Worm (Caenorhabditis elegans) whole organism, L1 larva: ENCODE measurements around the gene ZK892.3.
A peak's percentile ranks its signal among the peaks of the same experiment; 100 is the strongest.

Experiments
- C04F5.9 ChIP-seq: sonication (generic microtip); optimal IDR thresholded peaks from 2 replicates; lab custom pipeline; 2016; ENCODE audit warnings: missing genetic modification characterization, missing compliant biosample characterization
- aly-2 ChIP-seq: fragments of 150-350 bp; optimal IDR thresholded peaks from 2 replicates; lab custom pipeline; 2014; ENCODE audit warnings: missing biosample characterization, missing genetic modification characterization
- ceh-8 ChIP-seq: fragments of 200-800 bp; sonication (Bioruptor generic); optimal IDR thresholded peaks from 2 replicates; lab custom pipeline; 2018; ENCODE audit warnings: mild to moderate bottlenecking, missing genetic modification characterization, moderate library complexity, missing compliant biosample characterization
- ces-1 ChIP-seq: fragments of 150-350 bp; optimal IDR thresholded peaks from 2 replicates; lab custom pipeline; 2014; ENCODE audit warnings: missing biosample characterization, missing genetic modification reagents, missing genetic modification characterization
- dpl-1 ChIP-seq, 3 experiments: fragments of 150-350 bp in 2 of 3; sonication (generic microtip) in 1 of 3; optimal IDR thresholded peaks; 2 replicates each; lab custom pipeline; 2014 to 2017; ENCODE audit warnings: missing biosample characterization in 3 of 3, missing genetic modification characterization in 3 of 3, missing genetic modification reagents in 3 of 3
- dsc-1 ChIP-seq: sonication (generic microtip); optimal IDR thresholded peaks from 2 replicates; lab custom pipeline; 2016; ENCODE audit warnings: mild to moderate bottlenecking, missing genetic modification characterization, missing compliant biosample characterization
- efl-1 ChIP-seq, 4 experiments: fragments of 150-350 bp; optimal IDR thresholded peaks in 3 of 4; peaks in 1 of 4; 1 replicate in 1 of 4; 2 replicates in 3 of 4; lab custom pipeline; 2014; ENCODE audit warnings: missing biosample characterization in 2 of 4, missing genetic modification characterization in 2 of 4, missing genetic modification reagents in 2 of 4
- egl-13 ChIP-seq: sonication (generic microtip); optimal IDR thresholded peaks from 2 replicates; lab custom pipeline; 2016; ENCODE audit warnings: missing genotype, missing genetic modification reagents, missing genetic modification characterization, missing compliant biosample characterization
- elt-2 ChIP-seq: sonication (generic microtip); optimal IDR thresholded peaks from 2 replicates; lab custom pipeline; 2016; ENCODE audit warnings: missing genetic modification characterization, mild to moderate bottlenecking, inconsistent platforms, missing compliant biosample characterization, missing genetic modification reagents
- fkh-8 ChIP-seq: sonication (generic microtip); optimal IDR thresholded peaks from 2 replicates; lab custom pipeline; 2016; ENCODE audit warnings: mild to moderate bottlenecking, missing genetic modification characterization, missing compliant biosample characterization
- hlh-4 ChIP-seq: sonication (generic microtip); optimal IDR thresholded peaks from 2 replicates; lab custom pipeline; 2016; ENCODE audit warnings: mild to moderate bottlenecking, missing genetic modification characterization, missing compliant biosample characterization
- irx-1 ChIP-seq: sonication (generic microtip); optimal IDR thresholded peaks from 2 replicates; lab custom pipeline; 2016; ENCODE audit warnings: missing genetic modification characterization, missing compliant biosample characterization
- lin-14 ChIP-seq: fragments of 200-800 bp; sonication (Bioruptor generic); optimal IDR thresholded peaks from 2 replicates; lab custom pipeline; 2018; ENCODE audit warnings: mild to moderate bottlenecking, missing genetic modification characterization, moderate library complexity, missing compliant biosample characterization
- lin-39 ChIP-seq: fragments of 150-350 bp; optimal IDR thresholded peaks from 2 replicates; lab custom pipeline; 2014; ENCODE audit warnings: missing biosample characterization, missing genetic modification reagents, missing genetic modification characterization
- lsy-2 ChIP-seq, 2 experiments: fragments of 150-350 bp; optimal IDR thresholded peaks; 2 replicates each; lab custom pipeline; 2014; ENCODE audit warnings: missing biosample characterization in 2 of 2, missing genetic modification characterization in 2 of 2
- mab-9 ChIP-seq: fragments of 200-800 bp; sonication (Bioruptor generic); IDR thresholded peaks from 2 replicates; pipeline ENCODE4 v1.3.6; 2022; ENCODE audit warnings: missing genetic modification reagents, missing genetic modification characterization, missing compliant biosample characterization
- mdl-1 ChIP-seq, 2 experiments: fragments of 150-350 bp; optimal IDR thresholded peaks; 2 replicates each; lab custom pipeline; 2014 to 2017; ENCODE audit warnings: missing biosample characterization in 2 of 2, missing genetic modification characterization in 2 of 2, inconsistent platforms in 1 of 2
- nhr-76 ChIP-seq: sonication (generic microtip); optimal IDR thresholded peaks from 2 replicates; lab custom pipeline; 2017; ENCODE audit warnings: missing biosample characterization, missing genetic modification characterization
- nhr-77 ChIP-seq: fragments of 150-350 bp; optimal IDR thresholded peaks from 2 replicates; lab custom pipeline; 2014; ENCODE audit warnings: missing biosample characterization, missing genetic modification characterization
- pag-3 ChIP-seq: sonication (generic microtip); optimal IDR thresholded peaks from 2 replicates; lab custom pipeline; 2017; ENCODE audit warnings: missing genetic modification characterization, mild to moderate bottlenecking, missing compliant biosample characterization, antibody characterized with exemption, borderline replicate concordance; ENCODE audit not compliant: insufficient read depth
- pax-3 ChIP-seq: fragments of 200-800 bp; sonication (Bioruptor generic); optimal IDR thresholded peaks from 2 replicates; lab custom pipeline; 2018; ENCODE audit warnings: mild to moderate bottlenecking, missing genetic modification characterization, moderate library complexity, missing compliant biosample characterization
- rnt-1 ChIP-seq: sonication (generic microtip); optimal IDR thresholded peaks from 2 replicates; lab custom pipeline; 2016; ENCODE audit warnings: mild to moderate bottlenecking, missing genetic modification characterization, moderate library complexity, missing compliant biosample characterization
- skn-1 ChIP-seq: fragments of 150-350 bp; optimal IDR thresholded peaks from 2 replicates; lab custom pipeline; 2014; ENCODE audit warnings: missing biosample characterization, missing genetic modification characterization
- sox-4 ChIP-seq: sonication (generic microtip); optimal IDR thresholded peaks from 2 replicates; lab custom pipeline; 2016; ENCODE audit warnings: missing genetic modification characterization, missing compliant biosample characterization
- tlp-1 ChIP-seq: fragments of 150-350 bp; optimal IDR thresholded peaks from 2 replicates; lab custom pipeline; 2014; ENCODE audit warnings: missing biosample characterization, missing genetic modification characterization
- ztf-4 ChIP-seq: fragments of 150-350 bp; optimal IDR thresholded peaks from 2 replicates; lab custom pipeline; 2014; ENCODE audit warnings: missing biosample characterization, missing genetic modification characterization

Gene ZK892.3

ce11 chrII:10048568-10048967 lies 46.9 kb downstream of the ZK892.3 start, which contains the start of gene flp-4:
Gene flp-4, plus strand, starts transcription at chrII:10048868.
- TF ChIP-seq mdl-1 (tag; optimal IDR thresholded peaks at IDR 0.05; lab: Kevin White, UChicago) (no peak), nhr-76 (tag; lab: Kevin White, UChicago) (no peak), ztf-4 (tag; lab: Kevin White, UChicago) (no peak), mab-9 (GFP tag; lab: Robert Waterston, UW) (no peak), egl-13 (tag; lab: Kevin White, UChicago) (no peak), skn-1 (tag; lab: Kevin White, UChicago) (no peak), dpl-1 (GFP tag; optimal IDR thresholded peaks at IDR 0.05; lab: Kevin White, UChicago) (no peak), fkh-8 (tag; lab: Kevin White, UChicago) (no peak), hlh-4 (no peak), pag-3 (no peak), ceh-8 (GFP tag; lab: Kevin White, UChicago) (no peak), elt-2 (tag; lab: Kevin White, UChicago) (no peak), tlp-1 (tag; lab: Kevin White, UChicago) (no peak), rnt-1 (no peak), irx-1 (tag; lab: Kevin White, UChicago) (no peak), ces-1 (GFP tag; lab: Kevin White, UChicago) (no peak), nhr-77 (tag; lab: Kevin White, UChicago) (no peak)

DNA sequence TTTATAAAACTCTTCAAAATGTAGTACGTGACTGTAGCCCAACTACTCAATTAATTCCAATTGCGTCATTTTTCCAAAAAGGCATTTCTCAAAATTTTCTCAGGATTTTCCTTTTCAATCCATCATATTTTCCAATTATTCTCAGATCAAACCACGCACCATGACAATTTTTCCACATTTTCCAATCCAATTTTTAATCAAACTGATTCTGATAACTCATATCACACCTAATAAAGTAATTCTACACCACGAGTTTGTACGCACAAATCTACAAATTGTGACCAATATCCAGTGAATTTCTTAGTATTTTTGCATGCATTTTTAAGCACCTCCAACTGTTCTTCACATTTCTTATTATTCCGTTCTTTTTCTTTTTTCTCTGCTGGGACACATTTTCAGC lies 49.8 kb downstream of the ZK892.3 start:
- TF ChIP-seq dsc-1 (tag; lab: Kevin White, UChicago) (peak; percentile 65), aly-2 (no peak), ceh-8 (GFP tag; lab: Kevin White, UChicago) (no peak), lsy-2 (tag; optimal IDR thresholded peaks at IDR 0.05; lab: Kevin White, UChicago) (no peak), lin-39 (tag; lab: Kevin White, UChicago) (no peak), sox-4 (tag; lab: Kevin White, UChicago) (no peak), efl-1 (optimal IDR thresholded peaks at IDR 0.05; lab: Kevin White, UChicago) (no peak), efl-1 (GFP tag; optimal IDR thresholded peaks at IDR 0.05 in 1 of 2; lab: Kevin White, UChicago) (peak in 1 of 2 experiments; percentile 29), C04F5.9 (tag; lab: Kevin White, UChicago) (no peak), pax-3 (tag; lab: Kevin White, UChicago) (no peak), lin-14 (GFP tag; lab: Kevin White, UChicago) (peak; percentile 27)
- TF ChIP-seq, all 84 proteins: peak for 3
